Fruit fly (Drosophila melanogaster) Kc167 (cell line): ENCODE data around the gene CG14712.

ENCODE experiments used
- Sin3A ChIP-seq: fragments of >200 bp; optimal IDR thresholded peaks from 2 replicates; lab custom pipeline; 2018; ENCODE audit warnings: missing external identifiers
- insv ChIP-seq: fragments of >200 bp; optimal IDR thresholded peaks from 3 replicates; lab custom pipeline; 2018; ENCODE audit warnings: missing external identifiers
- psq ChIP-seq: fragments of >200 bp; optimal IDR thresholded peaks from 2 replicates; lab custom pipeline; 2017; ENCODE audit warnings: missing external identifiers

- TF ChIP-seq insv (no peak), psq (no peak), Sin3A (lab: Kevin White, UChicago) (no peak)
These were observed 28.2 kb downstream of the CG14712 start for dm6 chr3R:11656614-11657216.
